Fruit fly (Drosophila melanogaster) whole organism, embryonic: ENCODE measurements around the gene CG42671.

Experiments used
- Awh ChIP-seq: fragments of 200-800 bp; sonication (Bioruptor generic); IDR thresholded peaks from 2 replicates; pipeline ENCODE4, ENCODE4 v1.3.6; 2022; ENCODE audit warnings: missing biosample characterization, missing genetic modification characterization
- CG11723 ChIP-seq: fragments of 200-800 bp; sonication (Bioruptor generic); optimal IDR thresholded peaks from 2 replicates; lab custom pipeline; 2017; ENCODE audit warnings: missing biosample characterization, mild to moderate bottlenecking, missing genetic modification characterization
- CG12219 ChIP-seq: fragments of 200-800 bp; sonication (Bioruptor generic); optimal IDR thresholded peaks from 3 replicates; lab custom pipeline; 2018; ENCODE audit warnings: missing biosample characterization, mild to moderate bottlenecking, missing genetic modification characterization
- CG13296 ChIP-seq: fragments of 200-800 bp; sonication (Bioruptor generic); optimal IDR thresholded peaks from 3 replicates; lab custom pipeline; 2018; ENCODE audit warnings: missing biosample characterization, mild to moderate bottlenecking, missing genetic modification characterization
- CG17186 ChIP-seq: fragments of 200-800 bp; sonication (Bioruptor generic); optimal IDR thresholded peaks from 3 replicates; lab custom pipeline; 2017; ENCODE audit warnings: missing biosample characterization, missing genetic modification reagents, missing genetic modification characterization
- CG32767 ChIP-seq: fragments of 200-800 bp; sonication (Bioruptor generic); IDR thresholded peaks from 2 replicates; pipeline ENCODE4 v1.3.6; 2022; ENCODE audit warnings: missing biosample characterization, missing genetic modification characterization
- CG33557 ChIP-seq: fragments of 200-800 bp; sonication (Bioruptor generic); optimal IDR thresholded peaks from 2 replicates; lab custom pipeline; 2019; ENCODE audit warnings: missing biosample characterization, mild to moderate bottlenecking, missing genetic modification characterization, moderate library complexity
- CG4328 ChIP-seq: fragments of 200-800 bp; sonication (Bioruptor generic); optimal IDR thresholded peaks from 3 replicates; lab custom pipeline; 2017; ENCODE audit warnings: missing biosample characterization, missing genetic modification reagents, missing genetic modification characterization
- CG7745 ChIP-seq: fragments of 200-800 bp; sonication (Bioruptor generic); optimal IDR thresholded peaks from 2 replicates; lab custom pipeline; 2018; ENCODE audit warnings: missing biosample characterization, mild to moderate bottlenecking, missing genetic modification characterization, moderate library complexity
- Dll ChIP-seq: fragments of 200-800 bp; sonication (Bioruptor generic); IDR thresholded peaks from 4 replicates; pipeline ENCODE4 v1.3.6; 2022; ENCODE audit warnings: missing biosample characterization, missing genetic modification characterization; ENCODE audit not compliant: partially characterized antibody
- Eip74EF ChIP-seq, 2 experiments: fragments of 200-800 bp in 1 of 2; fragments of >200 bp in 1 of 2; sonication (Bioruptor generic) in 1 of 2; optimal IDR thresholded peaks; 2 replicates each; lab custom pipeline; 2017 to 2019; ENCODE audit warnings: missing biosample characterization in 2 of 2, missing genetic modification characterization in 2 of 2, mild to moderate bottlenecking in 1 of 2, moderate library complexity in 1 of 2
- HLHmδ ChIP-seq: fragments of 200-800 bp; sonication (Bioruptor generic); optimal IDR thresholded peaks from 2 replicates; lab custom pipeline; 2018; ENCODE audit warnings: missing biosample characterization, mild to moderate bottlenecking, missing genetic modification characterization, moderate library complexity
- Jarid2 ChIP-seq: fragments of 200-800 bp; sonication (Bioruptor generic); optimal IDR thresholded peaks from 3 replicates; lab custom pipeline; 2017; ENCODE audit warnings: mild to moderate bottlenecking, missing biosample characterization, missing genetic modification reagents, missing genetic modification characterization
- Lpt ChIP-seq: fragments of >200 bp; optimal IDR thresholded peaks from 2 replicates; lab custom pipeline; 2018; ENCODE audit warnings: missing biosample characterization, missing genetic modification characterization
- MBD-R2 ChIP-seq: fragments of 200-800 bp; sonication (Bioruptor generic); IDR thresholded peaks from 2 replicates; pipeline ENCODE4 v1.3.6; 2022; ENCODE audit warnings: missing biosample characterization, missing genetic modification characterization
- Med ChIP-seq: fragments of 200-800 bp; sonication (Bioruptor generic); peaks from one replicate; lab custom pipeline; 2016; ENCODE audit warnings: missing biosample characterization, missing genetic modification characterization, mild to moderate bottlenecking, inconsistent platforms, moderate library complexity
- Mes4 ChIP-seq: fragments of 200-800 bp; sonication (Bioruptor generic); optimal IDR thresholded peaks from 2 replicates; lab custom pipeline; 2016; ENCODE audit warnings: missing biosample characterization, missing genetic modification characterization
- NC2β ChIP-seq: fragments of 200-800 bp; sonication (Bioruptor generic); optimal IDR thresholded peaks from 2 replicates; lab custom pipeline; 2016; ENCODE audit warnings: missing biosample characterization, missing genetic modification characterization
- Nf-YB ChIP-seq: fragments of 200-800 bp; sonication (Bioruptor generic); optimal IDR thresholded peaks from 3 replicates; lab custom pipeline; 2019; ENCODE audit warnings: missing biosample characterization, mild to moderate bottlenecking, missing genetic modification characterization, moderate library complexity
- NfI ChIP-seq: fragments of 200-800 bp; sonication (Bioruptor generic); optimal IDR thresholded peaks from 3 replicates; lab custom pipeline; 2018; ENCODE audit warnings: missing biosample characterization, mild to moderate bottlenecking, missing genetic modification characterization, moderate library complexity
- PHDP ChIP-seq: fragments of 200-800 bp; sonication (Bioruptor generic); optimal IDR thresholded peaks from 3 replicates; lab custom pipeline; 2018; ENCODE audit warnings: missing biosample characterization, mild to moderate bottlenecking, missing genetic modification characterization, moderate library complexity
- Pdp1 ChIP-seq, 2 experiments: fragments of 200-800 bp; sonication (Bioruptor generic); optimal IDR thresholded peaks; 3 replicates each; lab custom pipeline; 2016; ENCODE audit warnings: missing biosample characterization in 2 of 2, missing genetic modification characterization in 2 of 2, mild to moderate bottlenecking in 1 of 2, moderate library complexity in 1 of 2
- Rx ChIP-seq: fragments of 200-800 bp; sonication (Bioruptor generic); IDR thresholded peaks from 2 replicates; pipeline ENCODE4 v1.3.6; 2022; ENCODE audit warnings: missing biosample characterization, missing genetic modification characterization
- Scr ChIP-seq: fragments of 200-800 bp; sonication (Bioruptor generic); IDR thresholded peaks from 2 replicates; pipeline ENCODE4 v1.3.6; 2022; ENCODE audit warnings: missing biosample characterization, missing genetic modification characterization; ENCODE audit not compliant: partially characterized antibody
- Side ChIP-seq: fragments of 200-800 bp; sonication (Bioruptor generic); optimal IDR thresholded peaks from 2 replicates; lab custom pipeline; 2016; ENCODE audit warnings: missing biosample characterization, missing genetic modification characterization
- Stat92E ChIP-seq, 3 experiments: fragments of >200 bp in 2 of 3; fragments of 200-800 bp in 1 of 3; sonication (Bioruptor generic) in 1 of 3; optimal IDR thresholded peaks; 2 replicates each; lab custom pipeline; 2017 to 2019; ENCODE audit warnings: missing biosample characterization in 3 of 3, missing genetic modification characterization in 3 of 3, mild to moderate bottlenecking in 1 of 3, moderate library complexity in 1 of 3
- TFAM ChIP-seq: fragments of 200-800 bp; sonication (Bioruptor generic); optimal IDR thresholded peaks from 2 replicates; lab custom pipeline; 2017; ENCODE audit warnings: missing biosample characterization, missing genetic modification characterization, inconsistent platforms
- bab2 ChIP-seq: fragments of 200-800 bp; sonication (Bioruptor generic); optimal IDR thresholded peaks from 2 replicates; lab custom pipeline; 2016; ENCODE audit warnings: missing biosample characterization, missing genetic modification characterization
- chm ChIP-seq: fragments of 200-800 bp; sonication (Bioruptor generic); IDR thresholded peaks from 2 replicates; pipeline ENCODE4 v1.3.6; 2022; ENCODE audit warnings: missing biosample characterization, missing genetic modification characterization
- crol ChIP-seq: fragments of 200-800 bp; sonication (Bioruptor generic); IDR thresholded peaks from 2 replicates; pipeline ENCODE4 v1.3.6; 2022; ENCODE audit warnings: missing biosample characterization, missing genetic modification characterization
- fd102C ChIP-seq: fragments of 200-800 bp; sonication (Bioruptor generic); optimal IDR thresholded peaks from 2 replicates; lab custom pipeline; 2018; ENCODE audit warnings: missing biosample characterization, mild to moderate bottlenecking, missing genetic modification characterization, moderate library complexity
- gem ChIP-seq: fragments of 200-800 bp; sonication (Bioruptor generic); optimal IDR thresholded peaks from 2 replicates; lab custom pipeline; 2019; ENCODE audit warnings: missing biosample characterization, mild to moderate bottlenecking, missing genetic modification characterization, moderate library complexity
- ham ChIP-seq: fragments of 200-800 bp; sonication (Bioruptor generic); IDR thresholded peaks from 2 replicates; pipeline ENCODE4 v1.3.6; 2022; ENCODE audit warnings: missing biosample characterization, missing genetic modification characterization
- insv ChIP-seq, 2 experiments: fragments of 200-800 bp; sonication (Bioruptor generic); optimal IDR thresholded peaks; 3 replicates each; lab custom pipeline; 2016 to 2018; ENCODE audit warnings: missing biosample characterization in 2 of 2, missing genetic modification characterization in 2 of 2
- inv ChIP-seq: fragments of 200-800 bp; sonication (Bioruptor generic); IDR thresholded peaks from 2 replicates; pipeline ENCODE4 v1.3.6; 2022; ENCODE audit warnings: missing biosample characterization, missing genetic modification characterization; ENCODE audit not compliant: partially characterized antibody
- oc ChIP-seq: fragments of 200-800 bp; sonication (Bioruptor generic); optimal IDR thresholded peaks from 2 replicates; lab custom pipeline; 2018; ENCODE audit warnings: missing biosample characterization, mild to moderate bottlenecking, missing genetic modification characterization, moderate library complexity
- onecut ChIP-seq: fragments of 200-800 bp; sonication (Bioruptor generic); IDR thresholded peaks from 2 replicates; pipeline ENCODE4 v1.3.6; 2022; ENCODE audit warnings: missing biosample characterization, missing genetic modification characterization
- pfk ChIP-seq: fragments of 200-800 bp; sonication (Bioruptor generic); optimal IDR thresholded peaks from 2 replicates; lab custom pipeline; 2018; ENCODE audit warnings: missing biosample characterization, mild to moderate bottlenecking, missing genetic modification characterization, moderate library complexity
- rib ChIP-seq: fragments of 200-800 bp; sonication (Bioruptor generic); IDR thresholded peaks from 2 replicates; pipeline ENCODE4 v1.3.6; 2022; ENCODE audit warnings: missing biosample characterization, missing genetic modification characterization
- scrt ChIP-seq: fragments of 200-800 bp; sonication (Bioruptor generic); optimal IDR thresholded peaks from 2 replicates; lab custom pipeline; 2018; ENCODE audit warnings: missing biosample characterization, mild to moderate bottlenecking, missing genetic modification characterization, moderate library complexity
- seq ChIP-seq: fragments of 200-800 bp; sonication (Bioruptor generic); IDR thresholded peaks from 2 replicates; pipeline ENCODE4 v1.3.6; 2022; ENCODE audit warnings: missing biosample characterization, missing genetic modification characterization
- so ChIP-seq: fragments of 200-800 bp; sonication (Bioruptor generic); IDR thresholded peaks from 3 replicates; pipeline ENCODE4 v1.3.6; 2022; ENCODE audit warnings: missing biosample characterization, missing genetic modification characterization
- sug ChIP-seq: fragments of 200-800 bp; optimal IDR thresholded peaks from 2 replicates; lab custom pipeline; 2019; ENCODE audit warnings: missing biosample characterization, mild to moderate bottlenecking, missing genetic modification characterization, moderate library complexity

The CG42671 gene

dm6 chr3L:11246046-11246887 lies 32.0 kb downstream of the CG42671 start (continued):
- TF ChIP-seq inv (GFP tag; lab: Robert Waterston, UW) (no peak), CG33557 (GFP tag; lab: Kevin White, UChicago) (peak; percentile 43), HLHmδ (GFP tag; lab: Kevin White, UChicago) (peak; percentile 49), NfI (GFP tag; lab: Kevin White, UChicago) (no peak), gem (tag; lab: Kevin White, UChicago) (peak; percentile 10), CG7745 (tag; lab: Kevin White, UChicago) (peak; percentile 52), Lpt (GFP tag; lab: Kevin White, UChicago) (no peak), onecut (GFP tag; lab: Robert Waterston, UW) (no peak; the same call in 1 of the 2 replicates), Jarid2 (peak; percentile 28), insv (GFP tag; optimal IDR thresholded peaks at IDR 0.05; lab: Kevin White, UChicago) (peak in 1 of 2 experiments; percentile 62), CG4328 (GFP tag; lab: Kevin White, UChicago) (peak; percentile 2)

dm6 chr3L:11247370-11248255 lies 33.3 kb downstream of the CG42671 start:
- peak in 1 of 3 experiments; percentile 47 for TF ChIP-seq Stat92E (GFP tag; optimal IDR thresholded peaks at IDR 0.05; lab: Kevin White, UChicago)
- TF ChIP-seq PHDP (tag; lab: Kevin White, UChicago) = peak; percentile 12
- no peak for TF ChIP-seq oc (tag; lab: Kevin White, UChicago)
- TF ChIP-seq Rx (GFP tag; lab: Robert Waterston, UW) = no peak
- TF ChIP-seq rib = peak; percentile 60; the same call in 1 of the 2 replicates
- no peak for TF ChIP-seq CG17186
- peak; percentile 46 for TF ChIP-seq Side
- no peak for TF ChIP-seq CG11723 (GFP tag; lab: Kevin White, UChicago)
- TF ChIP-seq pfk = peak; percentile 48
- peak; percentile 48; the same call in 1 of the 2 replicates for TF ChIP-seq Awh
- peak; percentile 2 for TF ChIP-seq Nf-YB
- no peak for TF ChIP-seq TFAM (GFP tag; lab: Kevin White, UChicago)
- peak; percentile 24 for TF ChIP-seq Jarid2
- no peak for TF ChIP-seq CG13296 (GFP tag; lab: Kevin White, UChicago)
- peak; percentile 13 for TF ChIP-seq Mes4 (GFP tag; lab: Kevin White, UChicago)
- TF ChIP-seq CG32767 (GFP tag; lab: Robert Waterston, UW) = peak; percentile 41; the same call in 1 of the 2 replicates
- peak; percentile 50; the same call in 1 of the 4 replicates for TF ChIP-seq Dll (GFP tag; lab: Robert Waterston, UW)
- no peak; the same call in 1 of the 2 replicates for TF ChIP-seq Scr
- peak; percentile 46; the same call in 1 of the 3 replicates for TF ChIP-seq so
- peak; percentile 17 for TF ChIP-seq sug (tag; lab: Kevin White, UChicago)
- peak; percentile 97 for TF ChIP-seq crol
- peak; percentile 8 for TF ChIP-seq scrt
- TF ChIP-seq Eip74EF (GFP tag; optimal IDR thresholded peaks at IDR 0.05; lab: Kevin White, UChicago) = peak in 1 of 2 experiments; percentile 16
- peak; percentile 77 for TF ChIP-seq chm (GFP tag; lab: Robert Waterston, UW)
- peak; percentile 37 for TF ChIP-seq fd102C
- no peak for TF ChIP-seq MBD-R2 (GFP tag; lab: Robert Waterston, UW)
- peak; percentile 30 for TF ChIP-seq CG12219
- TF ChIP-seq Pdp1 (GFP tag; optimal IDR thresholded peaks at IDR 0.05; lab: Kevin White, UChicago) = peak in 1 of 2 experiments; percentile 3
- TF ChIP-seq seq (GFP tag; lab: Robert Waterston, UW) = peak; percentile 52; the same call in 1 of the 2 replicates
- no peak for TF ChIP-seq bab2
- TF ChIP-seq NC2β (GFP tag; lab: Kevin White, UChicago) = peak; percentile 13
- TF ChIP-seq Med = peak; percentile 74
- no peak for TF ChIP-seq ham (GFP tag; lab: Robert Waterston, UW)
